Worm (Caenorhabditis elegans) whole organism, L1 larva: ENCODE data around the gene str-178.

Source experiments
- C04F5.9 ChIP-seq: sonication (generic microtip); optimal IDR thresholded peaks from 2 replicates; lab custom pipeline; 2016; ENCODE audit warnings: missing genetic modification characterization, missing compliant biosample characterization
- F16B12.6 ChIP-seq: fragments of 150-350 bp; optimal IDR thresholded peaks from 2 replicates; lab custom pipeline; 2014; ENCODE audit warnings: missing biosample characterization, missing genetic modification characterization
- Y116A8C.19 ChIP-seq: sonication (generic microtip); optimal IDR thresholded peaks from 2 replicates; lab custom pipeline; 2016; ENCODE audit warnings: missing compliant biosample characterization, missing genetic modification characterization, borderline replicate concordance
- ama-1 ChIP-seq: fragments of 150-350 bp; optimal IDR thresholded peaks from 2 replicates; lab custom pipeline; 2014
- blmp-1 ChIP-seq: fragments of 150-350 bp; optimal IDR thresholded peaks from 2 replicates; lab custom pipeline; 2014; ENCODE audit warnings: missing biosample characterization, missing genetic modification characterization
- ceh-8 ChIP-seq: fragments of 200-800 bp; sonication (Bioruptor generic); optimal IDR thresholded peaks from 2 replicates; lab custom pipeline; 2018; ENCODE audit warnings: mild to moderate bottlenecking, missing genetic modification characterization, moderate library complexity, missing compliant biosample characterization
- ceh-88 ChIP-seq: fragments of 200-800 bp; sonication (Bioruptor generic); IDR thresholded peaks from 2 replicates; pipeline ENCODE4 v1.3.6; 2022; ENCODE audit warnings: missing genetic modification characterization, missing compliant biosample characterization
- ceh-90 ChIP-seq: sonication (generic microtip); optimal IDR thresholded peaks from 2 replicates; lab custom pipeline; 2016; ENCODE audit warnings: missing genetic modification characterization, missing compliant biosample characterization
- ces-1 ChIP-seq: fragments of 150-350 bp; optimal IDR thresholded peaks from 2 replicates; lab custom pipeline; 2014; ENCODE audit warnings: missing biosample characterization, missing genetic modification reagents, missing genetic modification characterization
- dpl-1 ChIP-seq, 3 experiments: fragments of 150-350 bp in 2 of 3; sonication (generic microtip) in 1 of 3; optimal IDR thresholded peaks; 2 replicates each; lab custom pipeline; 2014 to 2017; ENCODE audit warnings: missing biosample characterization in 3 of 3, missing genetic modification characterization in 3 of 3, missing genetic modification reagents in 3 of 3
- dsc-1 ChIP-seq: sonication (generic microtip); optimal IDR thresholded peaks from 2 replicates; lab custom pipeline; 2016; ENCODE audit warnings: mild to moderate bottlenecking, missing genetic modification characterization, missing compliant biosample characterization
- efl-1 ChIP-seq, 4 experiments: fragments of 150-350 bp; optimal IDR thresholded peaks in 3 of 4; peaks in 1 of 4; 1 replicate in 1 of 4; 2 replicates in 3 of 4; lab custom pipeline; 2014; ENCODE audit warnings: missing biosample characterization in 2 of 4, missing genetic modification characterization in 2 of 4, missing genetic modification reagents in 2 of 4
- efl-3 ChIP-seq: fragments of 200-800 bp; sonication (Bioruptor generic); optimal IDR thresholded peaks from 2 replicates; lab custom pipeline; 2018; ENCODE audit warnings: mild to moderate bottlenecking, missing genetic modification characterization, missing compliant biosample characterization
- ets-5 ChIP-seq: fragments of 200-800 bp; sonication (Bioruptor generic); IDR thresholded peaks from 2 replicates; pipeline ENCODE4 v1.3.6; 2022; ENCODE audit warnings: missing genetic modification characterization, missing compliant biosample characterization
- fkh-10 ChIP-seq: sonication (generic microtip); optimal IDR thresholded peaks from 2 replicates; lab custom pipeline; 2017; ENCODE audit warnings: missing biosample characterization, missing genetic modification reagents, missing genetic modification characterization
- fkh-4 ChIP-seq: sonication (generic microtip); optimal IDR thresholded peaks from 2 replicates; lab custom pipeline; 2016; ENCODE audit warnings: missing compliant biosample characterization, missing genetic modification characterization, borderline replicate concordance
- grh-1 ChIP-seq: fragments of 200-800 bp; sonication (Bioruptor generic); IDR thresholded peaks from 2 replicates; pipeline ENCODE4 v1.3.6; 2022; ENCODE audit warnings: missing genetic modification reagents, missing genetic modification characterization, missing compliant biosample characterization
- hlh-4 ChIP-seq: sonication (generic microtip); optimal IDR thresholded peaks from 2 replicates; lab custom pipeline; 2016; ENCODE audit warnings: mild to moderate bottlenecking, missing genetic modification characterization, missing compliant biosample characterization
- jun-1 ChIP-seq: fragments of 150-350 bp; optimal IDR thresholded peaks from 2 replicates; lab custom pipeline; 2014; ENCODE audit warnings: missing biosample characterization, missing genetic modification reagents, missing genetic modification characterization
- lin-14 ChIP-seq: fragments of 200-800 bp; sonication (Bioruptor generic); optimal IDR thresholded peaks from 2 replicates; lab custom pipeline; 2018; ENCODE audit warnings: mild to moderate bottlenecking, missing genetic modification characterization, moderate library complexity, missing compliant biosample characterization
- lir-3 ChIP-seq: sonication (generic microtip); optimal IDR thresholded peaks from 2 replicates; lab custom pipeline; 2016; ENCODE audit warnings: mild to moderate bottlenecking, missing genetic modification characterization, moderate library complexity, missing compliant biosample characterization; ENCODE audit not compliant: poor library complexity
- nhr-12 ChIP-seq: sonication (generic microtip); optimal IDR thresholded peaks from 2 replicates; lab custom pipeline; 2017; ENCODE audit warnings: missing biosample characterization, missing genetic modification characterization
- nhr-20 ChIP-seq: sonication (generic microtip); optimal IDR thresholded peaks from 2 replicates; lab custom pipeline; 2016; ENCODE audit warnings: mild to moderate bottlenecking, missing genetic modification characterization, missing compliant biosample characterization
- nhr-237 ChIP-seq: fragments of 150-350 bp; optimal IDR thresholded peaks from 2 replicates; lab custom pipeline; 2014; ENCODE audit warnings: missing biosample characterization, missing genetic modification characterization
- nhr-28 ChIP-seq: fragments of 150-350 bp; optimal IDR thresholded peaks from 2 replicates; lab custom pipeline; 2014; ENCODE audit warnings: missing biosample characterization, missing genetic modification characterization
- nhr-77 ChIP-seq: fragments of 150-350 bp; optimal IDR thresholded peaks from 2 replicates; lab custom pipeline; 2014; ENCODE audit warnings: missing biosample characterization, missing genetic modification characterization
- nhr-84 ChIP-seq: sonication (generic microtip); optimal IDR thresholded peaks from 2 replicates; lab custom pipeline; 2017; ENCODE audit warnings: missing biosample characterization, missing genetic modification characterization
- nhr-85 ChIP-seq: sonication (generic microtip); peaks from one replicate; lab custom pipeline; 2016; ENCODE audit warnings: missing genetic modification characterization, inconsistent platforms, missing compliant biosample characterization
- nhr-90 ChIP-seq: sonication (generic microtip); optimal IDR thresholded peaks from 2 replicates; lab custom pipeline; 2016; ENCODE audit warnings: mild to moderate bottlenecking, missing genetic modification characterization, missing compliant biosample characterization; ENCODE audit not compliant: poor library complexity
- rnt-1 ChIP-seq: sonication (generic microtip); optimal IDR thresholded peaks from 2 replicates; lab custom pipeline; 2016; ENCODE audit warnings: mild to moderate bottlenecking, missing genetic modification characterization, moderate library complexity, missing compliant biosample characterization
- skn-1 ChIP-seq: fragments of 150-350 bp; optimal IDR thresholded peaks from 2 replicates; lab custom pipeline; 2014; ENCODE audit warnings: missing biosample characterization, missing genetic modification characterization
- snpc-4 ChIP-seq: fragments of 150-350 bp; optimal IDR thresholded peaks from 2 replicates; lab custom pipeline; 2014; ENCODE audit warnings: missing biosample characterization, missing genetic modification characterization
- snu-23 ChIP-seq: sonication (generic microtip); optimal IDR thresholded peaks from 2 replicates; lab custom pipeline; 2016; ENCODE audit warnings: missing genetic modification characterization, missing compliant biosample characterization
- sox-4 ChIP-seq: sonication (generic microtip); optimal IDR thresholded peaks from 2 replicates; lab custom pipeline; 2016; ENCODE audit warnings: missing genetic modification characterization, missing compliant biosample characterization
- unc-62 ChIP-seq: fragments of 150-350 bp; optimal IDR thresholded peaks from 2 replicates; lab custom pipeline; 2014; ENCODE audit warnings: missing biosample characterization, missing genetic modification reagents, missing genetic modification characterization
- vab-15 ChIP-seq: sonication (generic microtip); optimal IDR thresholded peaks from 2 replicates; lab custom pipeline; 2017; ENCODE audit warnings: missing genotype, mild to moderate bottlenecking, missing genetic modification characterization, missing compliant biosample characterization
- xbp-1 ChIP-seq: sonication (generic microtip); optimal IDR thresholded peaks from 2 replicates; lab custom pipeline; 2016; ENCODE audit warnings: missing genetic modification characterization, missing compliant biosample characterization
- ztf-4 ChIP-seq: fragments of 150-350 bp; optimal IDR thresholded peaks from 2 replicates; lab custom pipeline; 2014; ENCODE audit warnings: missing biosample characterization, missing genetic modification characterization

Gene str-178

ce11 chrV:12759660-12760059 is 43.3 kb upstream of the str-178 start, which contains the start of gene papl-1:
Gene papl-1, minus strand, starts transcription at chrV:12759760.
- no peak for TF ChIP-seq snpc-4 (tag; lab: Kevin White, UChicago)
- no peak for TF ChIP-seq ceh-8 (GFP tag; lab: Kevin White, UChicago)
- no peak for TF ChIP-seq lir-3 (tag; lab: Kevin White, UChicago)
- TF ChIP-seq nhr-237, result no peak
- TF ChIP-seq grh-1, result no peak

DNA sequence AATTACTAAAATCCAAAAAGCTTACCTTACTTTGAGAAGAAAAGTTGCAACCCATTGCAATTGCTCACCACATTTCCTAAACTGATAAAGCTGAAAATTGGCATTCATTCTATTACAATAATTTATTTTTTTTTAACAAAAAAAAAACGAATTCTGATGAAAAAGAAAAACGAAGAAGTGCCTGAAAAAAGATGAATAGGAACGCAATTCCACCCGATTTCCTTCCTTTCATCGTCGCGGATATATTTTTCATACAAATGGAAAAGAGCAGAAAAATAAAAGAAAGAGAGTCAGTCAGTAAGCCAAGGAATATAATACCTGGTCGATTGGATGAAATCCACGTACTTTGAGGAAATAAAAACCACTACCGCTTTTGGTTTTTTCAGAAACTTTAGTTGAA is 38.5 kb upstream of the str-178 start, which contains the start of gene gpa-13:
gpa-13 (minus strand) TSS at position 101 of the 400 bp plus-strand sequence.
- TF ChIP-seq ets-5 (GFP tag; lab: Robert Waterston, UW) (no peak), snpc-4 (tag; lab: Kevin White, UChicago) (no peak), rnt-1 (tag; lab: Kevin White, UChicago) (no peak), nhr-28 (tag; lab: Kevin White, UChicago) (no peak), F16B12.6 (no peak)

ce11 chrV:12752407-12752806 is 36.1 kb upstream of the str-178 start, which contains the start of gene C15C8.8:
Gene C15C8.8, minus strand, starts transcription at chrV:12752507.
- TF ChIP-seq blmp-1 (peak; percentile 40), ceh-90 (tag; lab: Kevin White, UChicago) (no peak), nhr-85 (tag; lab: Kevin White, UChicago) (peak; percentile 25), skn-1 (tag; lab: Kevin White, UChicago) (no peak)

ce11 chrV:12751495-12752050 is 35.2 kb upstream of the str-178 start, which contains the start of gene C15C8.6:
Gene C15C8.6, minus strand, starts transcription at chrV:12751545.
- TF ChIP-seq xbp-1 (no peak), dpl-1 (GFP tag; optimal IDR thresholded peaks at IDR 0.05; lab: Kevin White, UChicago) (no peak), dsc-1 (tag; lab: Kevin White, UChicago) (peak; percentile 87), nhr-77 (tag; lab: Kevin White, UChicago) (no peak), jun-1 (tag; lab: Kevin White, UChicago) (no peak), snu-23 (no peak), ama-1 (no peak), nhr-20 (tag; lab: Kevin White, UChicago) (no peak), unc-62 (GFP tag; lab: Kevin White, UChicago) (no peak), fkh-4 (peak; percentile 83), C04F5.9 (tag; lab: Kevin White, UChicago) (no peak), hlh-4 (tag; lab: Kevin White, UChicago) (no peak), sox-4 (tag; lab: Kevin White, UChicago) (no peak)

DNA sequence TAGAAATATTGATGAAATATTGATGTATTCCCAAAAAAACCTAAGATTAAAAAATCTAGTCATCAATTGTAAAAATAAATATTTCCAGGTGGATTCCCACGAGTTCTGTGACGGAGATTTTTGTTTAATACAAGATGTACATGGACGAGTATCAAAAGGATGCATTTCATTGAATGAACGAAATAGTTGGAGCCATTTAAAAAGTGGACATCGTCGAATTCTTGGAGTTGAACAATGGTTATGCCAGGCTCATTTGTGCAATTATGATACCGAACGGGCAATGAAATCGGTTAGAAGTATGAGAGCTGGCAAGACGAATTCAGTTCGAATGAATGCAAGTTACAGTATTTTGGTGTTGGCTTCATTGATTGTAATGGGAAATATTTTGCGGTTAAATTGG is 33.2 kb upstream of the str-178 start:
- no peak for TF ChIP-seq ztf-4 (tag; lab: Kevin White, UChicago)
- no peak for TF ChIP-seq nhr-90 (tag; lab: Kevin White, UChicago)
- no peak for TF ChIP-seq dpl-1 (GFP tag; optimal IDR thresholded peaks at IDR 0.05; lab: Kevin White, UChicago)
- no peak for TF ChIP-seq efl-3 (GFP tag; lab: Kevin White, UChicago)
- no peak for TF ChIP-seq ceh-90 (tag; lab: Kevin White, UChicago)
- TF ChIP-seq nhr-77 (tag; lab: Kevin White, UChicago), result no peak
- no peak for TF ChIP-seq ceh-8 (GFP tag; lab: Kevin White, UChicago)
- no peak for TF ChIP-seq grh-1
- TF ChIP-seq dsc-1 (tag; lab: Kevin White, UChicago), result no peak
- no peak for TF ChIP-seq vab-15 (tag; lab: Kevin White, UChicago)
- no peak for TF ChIP-seq efl-1 (optimal IDR thresholded peaks at IDR 0.05; lab: Kevin White, UChicago)
- TF ChIP-seq efl-1 (GFP tag; optimal IDR thresholded peaks at IDR 0.05 in 1 of 2; lab: Kevin White, UChicago), result no peak
- TF ChIP-seq, all 84 proteins: peak for 0

DNA sequence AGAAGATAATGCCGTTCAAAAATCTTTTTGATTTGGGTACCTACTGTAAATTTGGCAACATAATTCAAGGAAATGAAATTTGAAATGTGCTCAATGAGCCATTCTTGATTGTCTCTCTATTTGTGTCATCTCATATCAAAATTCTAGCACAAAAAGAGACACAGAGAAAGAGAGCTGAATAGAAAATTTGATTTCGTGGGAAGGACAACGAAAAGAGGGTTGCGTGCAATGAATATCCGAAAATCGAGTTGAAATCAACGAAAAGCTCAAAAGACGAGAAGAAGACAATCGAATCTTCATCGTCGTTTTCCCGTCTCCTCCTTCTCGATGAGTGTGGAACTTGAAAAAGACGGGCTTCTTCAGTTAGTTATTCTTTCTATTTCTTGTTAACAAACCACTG is 31.5 kb upstream of the str-178 start, which contains the start of gene C15C8.5:
C15C8.5 (plus strand) TSS at position 152 of the 400 bp plus-strand sequence.
- TF ChIP-seq fkh-10 (GFP tag; lab: Kevin White, UChicago), result peak; percentile 93
- no peak for TF ChIP-seq Y116A8C.19 (tag; lab: Kevin White, UChicago)
- TF ChIP-seq lin-14, result peak; percentile 36
- peak; percentile 43 for TF ChIP-seq ces-1 (GFP tag; lab: Kevin White, UChicago)
- TF ChIP-seq ets-5 (GFP tag; lab: Robert Waterston, UW), result no peak
- TF ChIP-seq nhr-84 (tag; lab: Kevin White, UChicago), result no peak
- TF ChIP-seq nhr-12 (tag; lab: Kevin White, UChicago), result no peak
- TF ChIP-seq ceh-88 (GFP tag; lab: Robert Waterston, UW), result no peak
- TF ChIP-seq fkh-4, result no peak
- TF ChIP-seq, all 84 proteins: peak for 3
